Worm (Caenorhabditis elegans): ENCODE results near the gene lpr-3.

Gene lpr-3

DNA sequence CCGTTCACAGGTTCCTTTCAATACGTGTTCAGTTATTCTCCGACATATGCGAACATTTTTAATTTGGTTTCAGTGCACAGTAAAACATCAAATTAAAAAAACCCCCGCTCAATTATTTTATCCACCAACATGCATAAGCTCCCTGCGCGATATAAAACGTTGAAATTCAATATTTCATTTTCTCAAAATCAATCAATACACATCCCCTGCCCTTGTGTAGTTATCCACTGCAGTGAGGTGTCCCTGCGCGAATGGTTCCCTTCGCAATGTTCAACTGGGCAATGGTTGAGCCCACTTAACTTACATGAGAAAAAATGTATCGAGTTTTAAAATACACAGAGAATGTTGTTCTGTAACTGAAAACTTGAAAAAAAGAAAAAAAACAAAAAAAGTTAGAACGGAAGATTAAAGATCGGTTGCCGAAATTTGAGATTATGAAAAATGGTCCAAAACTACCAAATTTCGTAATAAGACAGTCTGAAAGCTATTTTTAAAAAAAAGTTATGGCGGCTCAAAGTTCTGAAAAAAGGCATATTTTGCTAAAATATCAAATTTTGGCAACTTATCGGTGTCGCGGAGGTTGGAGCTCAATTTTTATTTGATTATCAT, 36.9 kb downstream of the lpr-3 start (continued):
- TF ChIP-seq xnd-1 (tag; optimal IDR thresholded peaks at IDR 0.05) (no peak), lsl-1 (GFP tag; optimal IDR thresholded peaks at IDR 0.05) (no peak), snpc-4 (GFP tag; optimal IDR thresholded peaks at IDR 0.05) (peak; percentile 36), snpc-4 (tag; optimal IDR thresholded peaks at IDR 0.05) (peak; percentile 72 to 91 (median 86)), F49E8.2 (tag; optimal IDR thresholded peaks at IDR 0.05; ENCODE audit: insufficient read depth) (no peak), Y79H2A.3 (GFP tag; conservative IDR thresholded peaks at IDR 0.05) (no peak), ztf-6 (GFP tag; IDR thresholded peaks at IDR 0.05) (peak; percentile 92), die-1 (tag; optimal IDR thresholded peaks at IDR 0.05) (peak; percentile 74), egrh-3 (GFP tag; IDR thresholded peaks at IDR 0.05) (no peak; the same call in none of the 2 replicates), nfya-2 (GFP tag; IDR thresholded peaks at IDR 0.05) (no peak), ets-4 (GFP tag; optimal IDR thresholded peaks at IDR 0.05) (peak; percentile 96), nhr-27 (tag; optimal IDR thresholded peaks at IDR 0.05) (peak; percentile 90)

DNA sequence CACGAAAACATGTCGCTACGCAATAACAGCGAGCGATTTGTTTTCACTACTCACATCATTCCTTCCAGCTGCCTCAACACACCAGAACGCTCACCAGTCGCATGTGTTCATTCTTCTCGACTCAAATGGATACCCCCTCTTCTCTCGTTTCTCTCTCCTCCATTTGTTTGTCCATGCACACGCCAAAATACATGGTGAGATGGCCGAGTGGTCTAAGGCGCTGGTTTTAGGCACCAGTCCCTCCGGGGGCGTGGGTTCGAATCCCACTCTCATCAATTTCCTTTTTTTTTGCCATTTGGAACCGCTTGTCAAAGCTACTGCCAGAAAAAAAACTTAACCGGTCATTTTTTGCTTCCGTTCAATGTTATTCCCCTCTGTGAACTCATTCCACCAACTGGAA, 38.3 kb downstream of the lpr-3 start:
- TF ChIP-seq ceh-40 (GFP tag; IDR thresholded peaks at IDR 0.05) (no peak), Y53F4B.3 (GFP tag; IDR thresholded peaks at IDR 0.05) (peak; percentile 22; the same call in 1 of the 2 replicates), lag-1 (GFP tag; IDR thresholded peaks at IDR 0.05) (no peak), attf-3 (GFP tag; conservative IDR thresholded peaks at IDR 0.05) (0 out of 2 replicates have a peak, but pooled peaks have one; percentile 30), aptf-3 (GFP tag; IDR thresholded peaks at IDR 0.05) (no peak; the same call in 1 of the 2 replicates), C17E4.6 (GFP tag; IDR thresholded peaks at IDR 0.05) (peak; percentile 64; the same call in 1 of the 2 replicates), ama-1 (optimal IDR thresholded peaks at IDR 0.05) (no peak), ama-1 (GFP tag; optimal IDR thresholded peaks at IDR 0.05) (peak; percentile 54 to 78), hlh-12 (tag; optimal IDR thresholded peaks at IDR 0.05) (no peak), egl-18 (GFP tag; IDR thresholded peaks at IDR 0.05) (0 out of 2 replicates have a peak, but pooled peaks have one; percentile 64), akir-1 (GFP tag; optimal IDR thresholded peaks at IDR 0.05) (no peak), K12H6.12 (tag; optimal IDR thresholded peaks at IDR 0.05) (peak; percentile 84), T26A5.8 (tag; optimal IDR thresholded peaks at IDR 0.05) (no peak), F57A8.1 (GFP tag; optimal IDR thresholded peaks at IDR 0.05) (no peak), F33H1.4 (GFP tag; IDR thresholded peaks at IDR 0.05) (0 out of 2 replicates have a peak, but pooled peaks have one; percentile 22), ztf-28 (GFP tag; IDR thresholded peaks at IDR 0.05) (0 out of 2 replicates have a peak, but pooled peaks have one; percentile 17), somi-1 (GFP tag; optimal IDR thresholded peaks at IDR 0.05) (peak; percentile 71), ZK185.1 (tag; optimal IDR thresholded peaks at IDR 0.05; ENCODE audit: poor library complexity, severe bottlenecking) (peak; percentile 92), rec-8 (tag; optimal IDR thresholded peaks at IDR 0.05) (peak; percentile 5 to 75), lir-1 (GFP tag; conservative IDR thresholded peaks at IDR 0.05) (peak; percentile 84), mxl-1 (tag; optimal IDR thresholded peaks at IDR 0.05) (peak; percentile 78), F55B11.4 (tag; optimal IDR thresholded peaks at IDR 0.05; ENCODE audit: borderline replicate concordance, insufficient read depth) (no peak), bed-2 (GFP tag; IDR thresholded peaks at IDR 0.05) (0 out of 2 replicates have a peak, but pooled peaks have one; percentile 58), Y53G8AR.9 (GFP tag; conservative IDR thresholded peaks at IDR 0.05) (peak; percentile 75; the same call in 1 of the 2 replicates), ccch-3 (GFP tag; optimal IDR thresholded peaks at IDR 0.05) (peak; percentile 15), nhr-80 (tag; optimal IDR thresholded peaks at IDR 0.05) (peak; percentile 45), B0336.3 (GFP tag; IDR thresholded peaks at IDR 0.05) (peak; percentile 77; the same call in 1 of the 2 replicates), let-526 (GFP tag; IDR thresholded peaks at IDR 0.05) (peak; percentile 33; the same call in 1 of the 2 replicates), ztf-25 (GFP tag; IDR thresholded peaks at IDR 0.05) (peak; percentile 88; the same call in 1 of the 2 replicates), athp-1 (tag; optimal IDR thresholded peaks at IDR 0.05) (peak; percentile 67), madf-3 (GFP tag; IDR thresholded peaks at IDR 0.05) (peak; percentile 66; the same call in 1 of the 2 replicates), Y56A3A.18 (GFP tag; IDR thresholded peaks at IDR 0.05) (peak; percentile 95), D2030.7 (GFP tag; IDR thresholded peaks at IDR 0.05) (peak; percentile 77), dox-1 (GFP tag; IDR thresholded peaks at IDR 0.05) (peak; percentile 92), ceh-100 (GFP tag; IDR thresholded peaks at IDR 0.05) (peak; percentile 73)
